Worm (Caenorhabditis elegans): Measurements from ENCODE around the gene Y54G2A.28.

Y54G2A.28 gene

DNA sequence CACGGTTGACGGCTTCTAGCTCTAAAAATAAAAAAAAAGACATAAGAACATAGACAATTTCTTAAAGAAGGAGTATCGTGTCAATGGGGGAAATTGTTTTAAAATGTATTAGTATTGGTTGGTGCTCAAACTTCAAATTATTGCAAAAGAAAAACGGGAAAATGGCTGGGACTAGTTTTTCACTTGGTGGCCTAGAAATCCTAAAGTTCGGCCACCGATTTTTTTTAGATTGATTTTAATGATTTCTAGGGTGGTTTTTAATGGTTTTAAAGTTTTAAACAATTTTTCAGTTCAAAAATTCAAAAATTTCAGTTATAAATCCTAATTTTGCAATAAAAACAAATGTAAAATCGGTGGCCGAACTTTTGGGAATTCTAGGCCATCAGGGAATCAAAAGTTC is 25.5 kb downstream of the Y54G2A.28 start:
- no peak for TF ChIP-seq sem-2 (GFP tag; optimal IDR thresholded peaks at IDR 0.05)

DNA sequence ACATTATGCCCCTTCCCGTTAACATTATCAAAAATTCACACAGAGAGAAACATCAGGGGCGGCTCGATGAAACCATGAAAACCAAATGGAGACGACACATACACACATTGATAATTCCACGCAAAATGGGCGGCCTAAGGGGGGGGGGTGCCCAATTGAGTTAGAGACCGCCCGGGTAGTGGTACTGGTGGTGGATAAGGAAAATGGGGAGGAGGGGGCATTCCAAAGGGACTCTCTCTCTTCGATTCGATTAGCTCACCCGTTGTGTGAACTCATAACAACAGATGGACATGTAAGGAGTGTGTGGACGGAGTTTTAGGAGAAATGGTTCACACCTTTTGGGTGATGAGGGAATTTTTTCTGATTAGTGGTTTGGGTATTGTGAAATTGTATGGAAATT is 29.8 kb downstream of the Y54G2A.28 start:
- TF ChIP-seq ces-1 (GFP tag; optimal IDR thresholded peaks at IDR 0.05), result peak; percentile 97
- TF ChIP-seq mep-1 (tag; optimal IDR thresholded peaks at IDR 0.05), result no peak

DNA sequence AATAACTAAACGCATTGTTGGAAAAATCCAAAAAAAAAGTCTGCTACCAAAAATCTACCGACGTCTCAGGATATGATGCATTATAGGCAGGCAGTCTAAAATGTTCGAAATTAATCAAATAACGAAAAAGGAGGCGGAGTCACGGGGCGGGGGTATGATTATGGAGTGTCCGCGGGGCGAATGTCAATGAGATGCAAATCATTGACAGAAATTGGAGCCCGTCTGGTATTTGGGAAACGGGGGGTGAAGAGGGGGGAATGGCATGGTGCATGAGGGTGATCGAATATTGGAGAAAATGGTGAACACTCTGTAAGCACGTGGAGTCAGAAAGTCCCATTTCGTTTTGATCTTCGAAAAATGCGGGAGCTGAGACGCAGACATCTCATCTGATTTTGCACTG is 33.8 kb downstream of the Y54G2A.28 start, which contains the start of gene lad-2:
TSS of gene lad-2 (minus strand) at position 101 of the 400 bp plus-strand sequence.
- TF ChIP-seq zip-8 (tag; optimal IDR thresholded peaks at IDR 0.05) (no peak), ces-1 (GFP tag; optimal IDR thresholded peaks at IDR 0.05) (peak; percentile 35), nhr-28 (tag; optimal IDR thresholded peaks at IDR 0.05) (no peak), hlh-1 (tag; optimal IDR thresholded peaks at IDR 0.05) (no peak)

DNA sequence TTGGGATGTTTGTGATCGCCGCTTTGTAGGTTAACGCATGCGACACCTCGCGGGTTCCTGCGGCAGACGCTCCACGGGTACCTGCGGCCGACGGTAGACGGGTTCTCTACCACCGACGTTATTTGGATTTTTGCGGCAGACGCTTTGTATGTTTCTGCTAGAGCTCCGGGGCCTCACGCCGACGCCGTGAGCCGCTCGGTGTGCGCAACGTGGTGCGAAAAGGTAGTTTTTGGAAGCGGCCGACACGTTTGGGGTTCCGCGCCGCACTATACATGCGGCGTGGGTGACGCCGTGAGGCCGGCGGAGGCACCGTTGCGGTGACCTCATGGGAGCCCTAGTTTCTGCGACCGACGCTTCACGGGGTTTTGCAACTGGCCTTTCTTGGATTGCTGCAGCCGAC is 41.2 kb downstream of the Y54G2A.28 start:
- no peak for TF ChIP-seq blmp-1 (tag; optimal IDR thresholded peaks at IDR 0.05)
- TF ChIP-seq lin-13 (tag; optimal IDR thresholded peaks at IDR 0.05), result no peak
- TF ChIP-seq nhr-76 (tag; optimal IDR thresholded peaks at IDR 0.05), result no peak
- no peak for TF ChIP-seq ces-1 (GFP tag; optimal IDR thresholded peaks at IDR 0.05)
- TF ChIP-seq ceh-39 (tag; optimal IDR thresholded peaks at IDR 0.05), result no peak
- TF ChIP-seq drap-1 (GFP tag; optimal IDR thresholded peaks at IDR 0.05), result no peak
- TF ChIP-seq tbx-8 (GFP tag; optimal IDR thresholded peaks at IDR 0.05), result no peak
- no peak for TF ChIP-seq mls-2 (tag; optimal IDR thresholded peaks at IDR 0.05)

DNA sequence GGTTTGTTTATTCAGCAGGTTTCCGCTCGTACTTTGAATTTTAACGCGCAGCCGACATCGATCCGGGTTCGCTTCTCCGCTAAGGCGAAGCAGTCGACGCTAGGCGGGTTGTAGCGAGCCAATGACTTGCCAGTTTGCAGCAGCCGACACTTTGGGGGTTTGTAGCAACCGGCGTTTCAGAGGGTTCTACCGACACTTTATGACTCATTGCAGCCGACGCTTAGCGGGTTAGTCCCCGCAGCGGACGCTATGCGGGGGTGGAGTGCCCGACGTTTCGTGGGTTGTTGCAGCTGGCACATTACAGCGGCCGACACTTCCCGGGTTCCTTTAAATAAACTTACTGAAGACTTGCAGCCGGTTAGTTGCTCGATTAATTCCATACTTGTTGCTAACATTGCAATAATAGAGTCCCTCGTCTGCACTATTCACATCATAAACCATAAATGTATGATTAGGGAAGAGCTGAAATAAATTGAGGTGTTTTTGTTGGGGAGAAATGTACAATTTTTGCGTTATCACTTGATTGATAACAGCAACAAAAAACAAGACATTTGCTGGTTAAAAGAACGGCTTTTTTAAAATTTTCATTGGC is 42.7 kb downstream of the Y54G2A.28 start, which contains the start of gene Y54G2A.57:
TSS of gene Y54G2A.57 (plus strand) at position 542 of the 592 bp plus-strand sequence.
- TF ChIP-seq ham-2 (GFP tag; optimal IDR thresholded peaks at IDR 0.05) (no peak), mls-2 (tag; optimal IDR thresholded peaks at IDR 0.05) (no peak), M03D4.4 (tag; optimal IDR thresholded peaks at IDR 0.05) (no peak), sptf-1 (tag; optimal IDR thresholded peaks at IDR 0.05) (no peak), tbx-8 (GFP tag; optimal IDR thresholded peaks at IDR 0.05) (no peak), mab-5 (tag; optimal IDR thresholded peaks at IDR 0.05) (no peak), unc-120 (tag; optimal IDR thresholded peaks at IDR 0.05; ENCODE audit: poor library complexity, severe bottlenecking) (no peak)

DNA sequence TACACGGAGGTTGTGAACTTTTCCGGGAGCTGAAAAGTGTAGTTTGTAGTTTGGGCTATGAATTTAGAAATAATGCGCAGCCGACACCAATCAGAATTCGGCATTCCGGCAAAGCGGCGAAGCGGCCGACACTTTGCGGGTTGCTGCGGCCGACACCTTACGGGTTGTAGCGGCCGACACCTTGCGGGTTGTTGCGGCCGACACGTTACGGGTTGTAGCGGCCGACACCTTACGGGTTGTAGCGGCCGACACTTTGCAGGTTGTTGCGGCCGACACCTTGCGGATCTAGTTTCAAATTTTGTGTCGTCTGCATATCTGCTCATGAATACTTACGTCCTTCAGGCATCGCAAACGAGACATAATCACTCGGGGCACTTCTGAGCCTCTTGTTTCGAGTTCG is 45.3 kb downstream of the Y54G2A.28 start:
- TF ChIP-seq snpc-4 (tag; optimal IDR thresholded peaks at IDR 0.05) (no peak), nhr-76 (tag; optimal IDR thresholded peaks at IDR 0.05) (no peak), ceh-39 (tag; optimal IDR thresholded peaks at IDR 0.05) (no peak), unc-62 (GFP tag; optimal IDR thresholded peaks at IDR 0.05) (no peak), unc-120 (tag; optimal IDR thresholded peaks at IDR 0.05; ENCODE audit: poor library complexity, severe bottlenecking) (no peak), cnd-1 (tag; optimal IDR thresholded peaks at IDR 0.05) (no peak), unc-39 (tag; optimal IDR thresholded peaks at IDR 0.05) (no peak), tbx-8 (GFP tag; optimal IDR thresholded peaks at IDR 0.05) (no peak), blmp-1 (tag; optimal IDR thresholded peaks at IDR 0.05) (no peak), M03D4.4 (tag; optimal IDR thresholded peaks at IDR 0.05) (no peak), nhr-2 (tag; optimal IDR thresholded peaks at IDR 0.05) (no peak), mep-1 (tag; optimal IDR thresholded peaks at IDR 0.05) (no peak), nhr-12 (tag; optimal IDR thresholded peaks at IDR 0.05) (no peak), zip-8 (tag; optimal IDR thresholded peaks at IDR 0.05) (no peak), ham-2 (GFP tag; optimal IDR thresholded peaks at IDR 0.05) (no peak), lin-32 (GFP tag; optimal IDR thresholded peaks at IDR 0.05) (no peak)

DNA sequence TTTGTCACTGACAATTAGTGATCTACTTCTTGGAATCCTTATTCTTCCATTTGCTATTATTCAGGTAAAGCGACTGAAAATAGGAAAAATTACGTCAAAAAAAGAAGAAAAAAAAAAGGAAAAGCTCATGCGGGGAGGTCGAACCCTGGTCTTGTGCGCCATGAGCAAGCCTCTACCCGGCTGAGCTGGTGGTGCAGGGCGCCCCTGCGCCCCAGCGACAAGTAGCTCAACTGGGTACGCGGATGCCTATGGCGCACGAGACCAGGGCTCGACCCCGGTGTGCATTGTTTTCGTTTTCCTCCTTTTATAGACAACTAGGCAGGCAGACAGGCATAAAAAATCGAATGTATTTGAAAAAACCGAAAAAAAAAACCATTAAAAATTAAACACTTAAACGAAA is 52.0 kb downstream of the Y54G2A.28 start:
- TF ChIP-seq nhr-12 (tag; optimal IDR thresholded peaks at IDR 0.05) (no peak), mab-5 (tag; optimal IDR thresholded peaks at IDR 0.05) (no peak), unc-39 (tag; optimal IDR thresholded peaks at IDR 0.05) (no peak), drap-1 (GFP tag; optimal IDR thresholded peaks at IDR 0.05) (no peak), nhr-2 (tag; optimal IDR thresholded peaks at IDR 0.05) (no peak), M03D4.4 (tag; optimal IDR thresholded peaks at IDR 0.05) (no peak), snpc-4 (tag; optimal IDR thresholded peaks at IDR 0.05) (no peak), mep-1 (tag; optimal IDR thresholded peaks at IDR 0.05) (no peak), ceh-39 (tag; optimal IDR thresholded peaks at IDR 0.05) (no peak), ces-1 (GFP tag; optimal IDR thresholded peaks at IDR 0.05) (no peak)

DNA sequence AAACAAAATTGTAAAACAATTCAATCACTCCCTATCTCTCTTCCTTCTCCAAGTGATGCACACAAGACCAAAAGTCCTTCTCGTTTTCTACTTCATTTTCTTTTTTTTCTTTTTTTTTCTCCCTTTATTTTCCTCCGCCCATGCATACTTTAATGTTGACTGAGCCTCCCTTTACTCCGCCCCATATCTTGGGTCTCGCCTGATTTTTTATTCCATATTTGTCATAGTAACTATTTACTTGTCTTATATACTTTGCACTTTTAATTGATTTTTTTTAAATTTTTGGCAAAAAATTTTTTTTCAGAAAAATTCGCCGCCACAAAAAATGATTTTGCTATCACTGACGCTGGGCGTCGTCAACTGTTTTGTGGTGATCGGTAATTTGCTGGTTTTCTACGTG is 52.4 kb downstream of the Y54G2A.28 start, which contains the start of gene ser-6:
TSS of gene ser-6 (plus strand) at position 301 of the 400 bp plus-strand sequence.
- TF ChIP-seq mls-2 (tag; optimal IDR thresholded peaks at IDR 0.05) (no peak), nhr-237 (tag; optimal IDR thresholded peaks at IDR 0.05) (no peak), ces-1 (GFP tag; optimal IDR thresholded peaks at IDR 0.05) (peak; percentile 35), mab-5 (tag; optimal IDR thresholded peaks at IDR 0.05) (no peak), zip-8 (tag; optimal IDR thresholded peaks at IDR 0.05) (no peak), unc-62 (GFP tag; optimal IDR thresholded peaks at IDR 0.05) (no peak)
